Worm (Caenorhabditis elegans) whole organism, late embryonic: ENCODE results near the gene pot-1.

Experiments
- ceh-6 ChIP-seq: fragments of 200-800 bp; sonication (Bioruptor generic); optimal IDR thresholded peaks from 2 replicates; lab custom pipeline; 2018; ENCODE audit warnings: mild to moderate bottlenecking, missing genetic modification characterization, missing compliant biosample characterization
- hlh-6 ChIP-seq: sonication (generic microtip); optimal IDR thresholded peaks from 2 replicates; lab custom pipeline; 2016; ENCODE audit warnings: missing genotype, missing genetic modification characterization, missing compliant biosample characterization
- lim-6 ChIP-seq: sonication (generic microtip); optimal IDR thresholded peaks from 2 replicates; lab custom pipeline; 2016; ENCODE audit warnings: missing genetic modification characterization, missing compliant biosample characterization
- nfya-1 ChIP-seq: sonication (generic microtip); optimal IDR thresholded peaks from 2 replicates; lab custom pipeline; 2017; ENCODE audit warnings: missing genetic modification characterization, mild to moderate bottlenecking, missing compliant biosample characterization, antibody characterized with exemption, moderate library complexity
- pag-3 ChIP-seq: sonication (generic microtip); optimal IDR thresholded peaks from 2 replicates; lab custom pipeline; 2016; ENCODE audit warnings: missing compliant biosample characterization, missing genetic modification characterization, borderline replicate concordance
- pat-9 ChIP-seq: fragments of 200-800 bp; sonication (Bioruptor generic); optimal IDR thresholded peaks from 2 replicates; lab custom pipeline; 2018; ENCODE audit warnings: mild to moderate bottlenecking, missing genetic modification characterization, moderate library complexity, missing compliant biosample characterization
- pha-2 ChIP-seq: sonication (generic microtip); optimal IDR thresholded peaks from 2 replicates; lab custom pipeline; 2017; ENCODE audit warnings: mild to moderate bottlenecking, missing genetic modification characterization, missing compliant biosample characterization
- pros-1 ChIP-seq: fragments of 150-350 bp; optimal IDR thresholded peaks from 2 replicates; lab custom pipeline; 2014; ENCODE audit warnings: missing biosample characterization, missing genetic modification reagents, missing genetic modification characterization
- rnt-1 ChIP-seq: sonication (generic microtip); optimal IDR thresholded peaks from 2 replicates; lab custom pipeline; 2016; ENCODE audit warnings: missing genetic modification characterization, missing compliant biosample characterization
- sox-4 ChIP-seq: sonication (generic microtip); optimal IDR thresholded peaks from 2 replicates; lab custom pipeline; 2017; ENCODE audit warnings: mild to moderate bottlenecking, missing genetic modification characterization, inconsistent platforms, missing compliant biosample characterization
- syd-9 ChIP-seq: sonication (generic microtip); optimal IDR thresholded peaks from 2 replicates; lab custom pipeline; 2016; ENCODE audit warnings: mild to moderate bottlenecking, missing genetic modification characterization, moderate library complexity, missing compliant biosample characterization
- tbx-2 ChIP-seq: sonication (generic microtip); optimal IDR thresholded peaks from 2 replicates; lab custom pipeline; 2016; ENCODE audit warnings: missing genetic modification characterization, missing compliant biosample characterization
- unc-42 ChIP-seq: sonication (generic microtip); optimal IDR thresholded peaks from 2 replicates; lab custom pipeline; 2016; ENCODE audit warnings: missing genotype, missing genetic modification characterization, missing compliant biosample characterization

ce11 chrIII:7095156-7095555, 38.3 kb downstream of the pot-1 start, which contains the start of gene nhr-9:
- no peak for TF ChIP-seq tbx-2 (tag; lab: Kevin White, UChicago)
- no peak for TF ChIP-seq lim-6 (tag; lab: Kevin White, UChicago)
- TF ChIP-seq rnt-1 (tag; lab: Kevin White, UChicago) = no peak
- TF ChIP-seq hlh-6 (tag; lab: Kevin White, UChicago) = no peak
- no peak for TF ChIP-seq syd-9 (tag; lab: Kevin White, UChicago)
- TF ChIP-seq sox-4 (tag; lab: Kevin White, UChicago) = no peak
- no peak for TF ChIP-seq pat-9 (tag; lab: Kevin White, UChicago)
- no peak for TF ChIP-seq nfya-1 (tag; lab: Kevin White, UChicago)
- no peak for TF ChIP-seq pag-3 (tag; lab: Kevin White, UChicago)
- no peak for TF ChIP-seq unc-42
- TF ChIP-seq pros-1 = no peak
- no peak for TF ChIP-seq ceh-6 (GFP tag; lab: Kevin White, UChicago)
- no peak for TF ChIP-seq pha-2
